Fruit fly (Drosophila melanogaster): ENCODE measurements around the gene CG17568.
A peak's percentile ranks its signal among the peaks of the same experiment; 100 is the strongest.

Gene CG17568

dm6 chr2L:19190195-19190594, 8.7 kb upstream of the CG17568 start, which contains the start of gene drl (continued):
- TF ChIP-seq ranshi (GFP tag; IDR thresholded peaks at IDR 0.05) (no peak; the same call in 1 of the 2 replicates), Six4 (GFP tag; optimal IDR thresholded peaks at IDR 0.05) (peak; percentile 12), Rx (GFP tag; IDR thresholded peaks at IDR 0.05) (no peak), Scr (GFP tag; IDR thresholded peaks at IDR 0.05; ENCODE audit: partially characterized antibody) (peak; percentile 30; the same call in 1 of the 2 replicates), CG15601 (tag; optimal IDR thresholded peaks at IDR 0.05) (peak; percentile 9), CG6791 (GFP tag; IDR thresholded peaks at IDR 0.05; ENCODE audit: partially characterized antibody) (peak; percentile 57; the same call in 1 of the 3 replicates), rib (GFP tag; IDR thresholded peaks at IDR 0.05) (0 out of 2 replicates have a peak, but pooled peaks have one; percentile 51), knrl (GFP tag; IDR thresholded peaks at IDR 0.05; ENCODE audit: partially characterized antibody) (peak; percentile 46; the same call in 1 of the 3 replicates), Vsx1 (GFP tag; optimal IDR thresholded peaks at IDR 0.05) (no peak), zfh1 (GFP tag; IDR thresholded peaks at IDR 0.05) (peak; percentile 44; the same call in 1 of the 3 replicates), tgo (GFP tag; IDR thresholded peaks at IDR 0.05) (no peak), fd64A (GFP tag; optimal IDR thresholded peaks at IDR 0.05) (peak; percentile 42), ems (GFP tag; optimal IDR thresholded peaks at IDR 0.05) (peak; percentile 6), ATbp (GFP tag; optimal IDR thresholded peaks at IDR 0.05) (peak; percentile 35), CG13424 (tag; optimal IDR thresholded peaks at IDR 0.05) (no peak), CG4360 (GFP tag; IDR thresholded peaks at IDR 0.05) (no peak), Pdp1 (GFP tag; optimal IDR thresholded peaks at IDR 0.05) (peak in 1 of 2 experiments; percentile 3), CG12299 (tag; optimal IDR thresholded peaks at IDR 0.05) (peak; percentile 12), Gsc (GFP tag; IDR thresholded peaks at IDR 0.05) (no peak), Bteb2 (GFP tag; optimal IDR thresholded peaks at IDR 0.05) (peak; percentile 16), CG17829 (tag; optimal IDR thresholded peaks at IDR 0.05) (peak; percentile 58), CG18599 (GFP tag; optimal IDR thresholded peaks at IDR 0.05) (no peak), CG31365 (tag; optimal IDR thresholded peaks at IDR 0.05) (no peak), CG7987 (GFP tag; optimal IDR thresholded peaks at IDR 0.05) (peak; percentile 76), bigmax (GFP tag; optimal IDR thresholded peaks at IDR 0.05) (peak; percentile 51), CG8924 (tag; optimal IDR thresholded peaks at IDR 0.05) (peak; percentile 49), CG1832 (GFP tag; optimal IDR thresholded peaks at IDR 0.05) (no peak), Chrac-16 (GFP tag; optimal IDR thresholded peaks at IDR 0.05) (no peak), CG42726 (GFP tag; IDR thresholded peaks at IDR 0.05; ENCODE audit: partially characterized antibody) (peak; percentile 84), Hand (GFP tag; optimal IDR thresholded peaks at IDR 0.05) (no peak), lmd (GFP tag; IDR thresholded peaks at IDR 0.05) (no peak), bsh (GFP tag; optimal IDR thresholded peaks at IDR 0.05) (peak in 1 of 2 experiments; percentile 27), NC2β (GFP tag; optimal IDR thresholded peaks at IDR 0.05) (peak; percentile 51), CG4707 (GFP tag; optimal IDR thresholded peaks at IDR 0.05) (peak; percentile 58)

- no peak for TF ChIP-seq fu2 (GFP tag; optimal IDR thresholded peaks at IDR 0.05)
- peak; percentile 9 for TF ChIP-seq CG10267 (tag; optimal IDR thresholded peaks at IDR 0.05)
- 0 out of 3 replicates have a peak, but pooled peaks have one; percentile 20 for TF ChIP-seq CG17361 (GFP tag; IDR thresholded peaks at IDR 0.05)
- peak; percentile 43 for TF ChIP-seq CG33213 (GFP tag; optimal IDR thresholded peaks at IDR 0.05)
- TF ChIP-seq nmo (GFP tag; optimal IDR thresholded peaks at IDR 0.05) = peak; percentile 31
- peak; percentile 47 for TF ChIP-seq Ets97D (GFP tag; optimal IDR thresholded peaks at IDR 0.05)
- TF ChIP-seq gsb-n (tag; optimal IDR thresholded peaks at IDR 0.05) = peak; percentile 3
- peak; percentile 54 for TF ChIP-seq CG17829 (tag; optimal IDR thresholded peaks at IDR 0.05)
- TF ChIP-seq CG9797 (GFP tag; optimal IDR thresholded peaks at IDR 0.05) = peak; percentile 74
- peak; percentile 32 for TF ChIP-seq CG12391 (tag; optimal IDR thresholded peaks at IDR 0.05)
- peak; percentile 12 for TF ChIP-seq CG8924 (tag; optimal IDR thresholded peaks at IDR 0.05)
- peak; percentile 15 for TF ChIP-seq Meics (GFP tag; optimal IDR thresholded peaks at IDR 0.05)
- no peak for TF ChIP-seq cato (GFP tag; optimal IDR thresholded peaks at IDR 0.05; ENCODE audit: borderline replicate concordance)
- peak; percentile 22 for TF ChIP-seq phol (tag; optimal IDR thresholded peaks at IDR 0.05)
- TF ChIP-seq bsh (GFP tag; optimal IDR thresholded peaks at IDR 0.05) = peak in 1 of 2 experiments; percentile 15
- TF ChIP-seq mld (GFP tag; IDR thresholded peaks at IDR 0.05; ENCODE audit: partially characterized antibody) = no peak
- TF ChIP-seq Sry-δ (GFP tag; optimal IDR thresholded peaks at IDR 0.05) = peak; percentile 1
- TF ChIP-seq CG2116 (GFP tag; optimal IDR thresholded peaks at IDR 0.05) = peak; percentile 0
Measured at dm6 chr2L:19185676-19186239, 4.3 kb upstream of the CG17568 start, which contains the start of the genes gammaTub37C and pigeon. Gene gammaTub37C (minus strand): TSS chr2L:19185726. Gene pigeon (plus strand): TSS chr2L:19186043.
